Fruit fly (Drosophila melanogaster): ENCODE results near the gene Myc.

Myc gene

DNA sequence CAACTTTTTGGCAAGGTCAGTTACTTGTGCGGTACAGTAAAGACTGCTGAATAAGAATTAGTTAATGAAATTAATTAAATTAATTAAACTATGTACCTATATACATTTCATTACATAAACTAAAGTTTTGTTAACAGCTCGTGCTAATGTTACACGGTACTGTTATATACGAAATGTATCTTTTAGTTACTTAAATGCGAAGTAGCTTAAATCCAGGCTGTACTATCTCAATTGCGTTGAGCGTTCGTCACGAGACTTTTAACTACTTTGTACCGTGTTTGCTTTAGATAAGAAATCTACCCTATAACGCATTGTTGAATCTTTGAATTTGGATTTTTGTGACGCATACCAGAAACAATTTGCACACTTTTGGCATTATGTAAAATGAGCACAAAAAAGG lies 26.3 kb downstream of the Myc start (continued):
- TF ChIP-seq CG3995 (GFP tag; optimal IDR thresholded peaks at IDR 0.05) (no peak), CG17385 (GFP tag; optimal IDR thresholded peaks at IDR 0.05) (peak; percentile 18), btn (GFP tag; optimal IDR thresholded peaks at IDR 0.05) (no peak), bigmax (GFP tag; optimal IDR thresholded peaks at IDR 0.05) (no peak), oc (tag; optimal IDR thresholded peaks at IDR 0.05) (no peak), B-H1 (GFP tag; IDR thresholded peaks at IDR 0.05) (no peak), hkb (optimal IDR thresholded peaks at IDR 0.05) (no peak), hkb (GFP tag; IDR thresholded peaks at IDR 0.05) (0 out of 2 replicates have a peak, but pooled peaks have one; percentile 27), CG9932 (GFP tag; IDR thresholded peaks at IDR 0.05) (peak; percentile 57), da (GFP tag; optimal IDR thresholded peaks at IDR 0.05) (no peak), CG32767 (GFP tag; IDR thresholded peaks at IDR 0.05) (no peak), ems (GFP tag; optimal IDR thresholded peaks at IDR 0.05) (peak; percentile 2), zfh2 (GFP tag; optimal IDR thresholded peaks at IDR 0.05) (peak; percentile 36), CG13775 (GFP tag; optimal IDR thresholded peaks at IDR 0.05) (peak; percentile 28), CG3847 (GFP tag; IDR thresholded peaks at IDR 0.05) (peak; percentile 45), CG10565 (GFP tag; optimal IDR thresholded peaks at IDR 0.05) (no peak), fd3F (GFP tag; optimal IDR thresholded peaks at IDR 0.05) (peak; percentile 46), CG2202 (tag; optimal IDR thresholded peaks at IDR 0.05) (no peak), corto (GFP tag; optimal IDR thresholded peaks at IDR 0.05) (no peak), ab (GFP tag; optimal IDR thresholded peaks at IDR 0.05) (no peak), CG12659 (GFP tag; optimal IDR thresholded peaks at IDR 0.05) (peak; percentile 30), Eip74EF (GFP tag; optimal IDR thresholded peaks at IDR 0.05) (no peak), gcm2 (GFP tag; optimal IDR thresholded peaks at IDR 0.05) (no peak), Hmr (GFP tag; optimal IDR thresholded peaks at IDR 0.05) (peak; percentile 27), CG16863 (GFP tag; optimal IDR thresholded peaks at IDR 0.05) (no peak), cas (GFP tag; IDR thresholded peaks at IDR 0.05) (no peak), esg (GFP tag; conservative IDR thresholded peaks at IDR 0.05) (no peak), pnt (GFP tag; optimal IDR thresholded peaks at IDR 0.05) (no peak), onecut (GFP tag; IDR thresholded peaks at IDR 0.05) (no peak), CG3838 (GFP tag; optimal IDR thresholded peaks at IDR 0.05) (no peak), en (GFP tag; optimal IDR thresholded peaks at IDR 0.05) (no peak), mirr (GFP tag; optimal IDR thresholded peaks at IDR 0.05) (no peak), slp2 (GFP tag; optimal IDR thresholded peaks at IDR 0.05) (no peak), CG17568 (GFP tag; optimal IDR thresholded peaks at IDR 0.05) (no peak), zf30C (GFP tag; optimal IDR thresholded peaks at IDR 0.05) (no peak), Rfx (GFP tag; IDR thresholded peaks at IDR 0.05) (peak; percentile 56), gfzf (GFP tag; optimal IDR thresholded peaks at IDR 0.05) (no peak), sc (optimal IDR thresholded peaks at IDR 0.05) (no peak), sc (GFP tag; optimal IDR thresholded peaks at IDR 0.05) (no peak), E2f2 (GFP tag; IDR thresholded peaks at IDR 0.05) (0 out of 2 replicates have a peak, but pooled peaks have one; percentile 24), Ets97D (GFP tag; optimal IDR thresholded peaks at IDR 0.05) (no peak), sim (GFP tag; IDR thresholded peaks at IDR 0.05) (no peak), gsb (GFP tag; IDR thresholded peaks at IDR 0.05) (peak; percentile 22; the same call in 1 of the 2 replicates), CG8290 (GFP tag; optimal IDR thresholded peaks at IDR 0.05) (no peak), CG8290 (tag; optimal IDR thresholded peaks at IDR 0.05) (no peak), ftz-f1 (GFP tag; optimal IDR thresholded peaks at IDR 0.05) (no peak), CG18476 (GFP tag; optimal IDR thresholded peaks at IDR 0.05) (peak; percentile 11), CG11085 (GFP tag; IDR thresholded peaks at IDR 0.05) (no peak), CG1603 (tag; optimal IDR thresholded peaks at IDR 0.05) (no peak), D (optimal IDR thresholded peaks at IDR 0.05) (no peak), D (GFP tag; optimal IDR thresholded peaks at IDR 0.05) (no peak), amos (GFP tag; IDR thresholded peaks at IDR 0.05; ENCODE audit: partially characterized antibody) (no peak), CG11093 (GFP tag; IDR thresholded peaks at IDR 0.05) (no peak), CG7372 (GFP tag; IDR thresholded peaks at IDR 0.05) (no peak)
